Worm (Caenorhabditis elegans) whole organism, L4/young adult: ENCODE data around the gene srbc-1.

Experiments
- W03F9.2 ChIP-seq: fragments of 150-350 bp; optimal IDR thresholded peaks from 2 replicates; lab custom pipeline; 2014; ENCODE audit warnings: missing biosample characterization, missing genetic modification characterization
- dao-5 ChIP-seq: sonication (generic microtip); optimal IDR thresholded peaks from 2 replicates; lab custom pipeline; 2016; ENCODE audit warnings: missing genotype, missing genetic modification characterization, moderate library complexity, missing compliant biosample characterization

ce11 chrV:3260075-3260474 lies 41.7 kb downstream of the srbc-1 start, which contains the start of gene srbc-5:
- TF ChIP-seq dao-5 = no peak
- TF ChIP-seq W03F9.2 (tag; lab: Kevin White, UChicago) = no peak
